Fruit fly (Drosophila melanogaster) whole organism, adult: Measurements from ENCODE around the gene Cdk2.

ENCODE experiments used
- CG11617 ChIP-seq: fragments of 200-800 bp; sonication (Bioruptor generic); optimal IDR thresholded peaks from 2 replicates; lab custom pipeline; 2017; ENCODE audit warnings: mild to moderate bottlenecking, missing biosample characterization, missing genetic modification reagents, missing genetic modification characterization
- CG12768 ChIP-seq: fragments of 200-800 bp; sonication (Bioruptor generic); optimal IDR thresholded peaks from 2 replicates; lab custom pipeline; 2017; ENCODE audit warnings: missing biosample characterization, missing genetic modification characterization, mild to moderate bottlenecking, moderate library complexity, missing genetic modification reagents
- CG14711 ChIP-seq: fragments of 200-800 bp; sonication (Bioruptor generic); optimal IDR thresholded peaks from 2 replicates; lab custom pipeline; 2018; ENCODE audit warnings: missing biosample characterization, mild to moderate bottlenecking, missing genetic modification characterization, moderate library complexity
- CG1620 ChIP-seq: fragments of 200-800 bp; sonication (Bioruptor generic); optimal IDR thresholded peaks from 2 replicates; lab custom pipeline; 2016; ENCODE audit warnings: missing biosample characterization, missing genetic modification characterization
- CG33017 ChIP-seq: fragments of 200-800 bp; sonication (Bioruptor generic); optimal IDR thresholded peaks from 2 replicates; lab custom pipeline; 2018; ENCODE audit warnings: missing biosample characterization, mild to moderate bottlenecking, missing genetic modification characterization, moderate library complexity
- CG5204 ChIP-seq: fragments of 200-800 bp; sonication (Bioruptor generic); optimal IDR thresholded peaks from 2 replicates; lab custom pipeline; 2016; ENCODE audit warnings: missing biosample characterization, missing genetic modification characterization
- CG7045 ChIP-seq: fragments of 200-800 bp; sonication (Bioruptor generic); optimal IDR thresholded peaks from 2 replicates; lab custom pipeline; 2017; ENCODE audit warnings: missing biosample characterization, mild to moderate bottlenecking, missing genetic modification characterization
- CG7101 ChIP-seq: fragments of 200-800 bp; sonication (Bioruptor generic); optimal IDR thresholded peaks from 2 replicates; lab custom pipeline; 2018; ENCODE audit warnings: missing biosample characterization, mild to moderate bottlenecking, missing genetic modification characterization, moderate library complexity
- Clk ChIP-seq: fragments of 200-800 bp; sonication (Bioruptor generic); optimal IDR thresholded peaks from 2 replicates; lab custom pipeline; 2017; ENCODE audit warnings: missing biosample characterization, missing genetic modification characterization
- Crg-1 ChIP-seq: fragments of 200-800 bp; sonication (Bioruptor generic); optimal IDR thresholded peaks from 2 replicates; lab custom pipeline; 2016; ENCODE audit warnings: missing biosample characterization, missing genetic modification characterization
- Hr96 ChIP-seq: fragments of 200-800 bp; sonication (Bioruptor generic); optimal IDR thresholded peaks from 2 replicates; lab custom pipeline; 2016; ENCODE audit warnings: missing biosample characterization, missing genetic modification characterization
- Mnt ChIP-seq: fragments of 200-800 bp; sonication (Bioruptor generic); optimal IDR thresholded peaks from 2 replicates; lab custom pipeline; 2016; ENCODE audit warnings: missing biosample characterization, mild to moderate bottlenecking, missing genetic modification characterization
- bab1 ChIP-seq: fragments of 200-800 bp; sonication (Bioruptor generic); optimal IDR thresholded peaks from 3 replicates; lab custom pipeline; 2019; ENCODE audit warnings: missing biosample characterization, mild to moderate bottlenecking, missing genetic modification characterization, moderate library complexity
- cic ChIP-seq: fragments of 200-800 bp; sonication (Bioruptor generic); optimal IDR thresholded peaks from 2 replicates; lab custom pipeline; 2017; ENCODE audit warnings: missing biosample characterization, mild to moderate bottlenecking, missing genetic modification characterization, moderate library complexity
- cnc ChIP-seq, 2 experiments: fragments of >200 bp; optimal IDR thresholded peaks; 2 replicates each; lab custom pipeline; 2017
- kay ChIP-seq: fragments of 200-800 bp; sonication (Bioruptor generic); peaks from one replicate; lab custom pipeline; 2016; ENCODE audit warnings: missing biosample characterization, missing genetic modification characterization, borderline replicate concordance
- ovo ChIP-seq: fragments of 200-800 bp; sonication (Bioruptor generic); optimal IDR thresholded peaks from 2 replicates; lab custom pipeline; 2016; ENCODE audit warnings: missing biosample characterization, missing genetic modification characterization
- pad ChIP-seq: fragments of 200-800 bp; sonication (Bioruptor generic); optimal IDR thresholded peaks from 3 replicates; lab custom pipeline; 2017; ENCODE audit warnings: missing biosample characterization, missing genetic modification characterization, mild to moderate bottlenecking, moderate library complexity, missing genetic modification reagents
- tj ChIP-seq: fragments of 200-800 bp; sonication (Bioruptor generic); optimal IDR thresholded peaks from 3 replicates; lab custom pipeline; 2017; ENCODE audit warnings: missing biosample characterization, mild to moderate bottlenecking, missing genetic modification characterization, moderate library complexity
- toe ChIP-seq: fragments of 200-800 bp; sonication (Bioruptor generic); optimal IDR thresholded peaks from 2 replicates; lab custom pipeline; 2016; ENCODE audit warnings: missing biosample characterization, missing genetic modification characterization

The Cdk2 gene

dm6 chr3R:20765302-20766155 lies 30.1 kb downstream of the Cdk2 start:
- TF ChIP-seq cic (no peak), tj (GFP tag; lab: Kevin White, UChicago) (peak; percentile 20), CG33017 (no peak), CG12768 (GFP tag; lab: Kevin White, UChicago) (no peak)

dm6 chr3R:20766156-20766486 lies 30.7 kb downstream of the Cdk2 start:
- TF ChIP-seq cic (no peak), cnc (optimal IDR thresholded peaks at IDR 0.05; lab: Kevin White, UChicago) (no peak), CG7045 (no peak), Mnt (no peak), ovo (GFP tag; lab: Kevin White, UChicago) (no peak), CG33017 (no peak), pad (GFP tag; lab: Kevin White, UChicago) (no peak), tj (GFP tag; lab: Kevin White, UChicago) (no peak), CG11617 (no peak), Crg-1 (GFP tag; lab: Kevin White, UChicago) (no peak), kay (GFP tag; lab: Kevin White, UChicago) (no peak), bab1 (no peak), CG12768 (GFP tag; lab: Kevin White, UChicago) (no peak), toe (GFP tag; lab: Kevin White, UChicago) (no peak), CG5204 (GFP tag; lab: Kevin White, UChicago) (no peak), CG7101 (tag; lab: Kevin White, UChicago) (no peak), Clk (GFP tag; lab: Kevin White, UChicago) (no peak), Hr96 (GFP tag; lab: Kevin White, UChicago) (no peak), CG1620 (GFP tag; lab: Kevin White, UChicago) (no peak), CG14711 (no peak)

dm6 chr3R:20772543-20772942 lies 37.1 kb downstream of the Cdk2 start, which contains the start of gene Takl1:
TSS of gene Takl1 (minus strand) at chr3R:20772601.
- TF ChIP-seq cic (peak; percentile 17), CG33017 (no peak)

dm6 chr3R:20773174-20773573 lies 37.8 kb downstream of the Cdk2 start:
- TF ChIP-seq CG33017: no peak
- TF ChIP-seq tj (GFP tag; lab: Kevin White, UChicago): no peak
- no peak for TF ChIP-seq CG14711
- TF ChIP-seq cic: no peak
- TF ChIP-seq CG7045: no peak
- no peak for TF ChIP-seq CG11617
- no peak for TF ChIP-seq toe (GFP tag; lab: Kevin White, UChicago)
- no peak for TF ChIP-seq bab1
- TF ChIP-seq ovo (GFP tag; lab: Kevin White, UChicago): no peak
- no peak for TF ChIP-seq CG5204 (GFP tag; lab: Kevin White, UChicago)

- TF ChIP-seq CG12768 (GFP tag; lab: Kevin White, UChicago) (no peak), toe (GFP tag; lab: Kevin White, UChicago) (no peak)
Observed at dm6 chr3R:20774125-20774524, 38.7 kb downstream of the Cdk2 start.

dm6 chr3R:20778285-20778926 lies 43.0 kb downstream of the Cdk2 start:
- TF ChIP-seq CG33017: peak; percentile 96
- TF ChIP-seq ovo (GFP tag; lab: Kevin White, UChicago): peak; percentile 99
- peak; percentile 46 for TF ChIP-seq Crg-1 (GFP tag; lab: Kevin White, UChicago)
- peak; percentile 100 for TF ChIP-seq bab1
- peak; percentile 95 for TF ChIP-seq CG7045
- TF ChIP-seq CG7101 (tag; lab: Kevin White, UChicago): peak; percentile 82
- TF ChIP-seq CG14711: peak; percentile 77
- peak; percentile 99 for TF ChIP-seq Clk (GFP tag; lab: Kevin White, UChicago)
- TF ChIP-seq pad (GFP tag; lab: Kevin White, UChicago): peak; percentile 79
- peak; percentile 31 for TF ChIP-seq CG1620 (GFP tag; lab: Kevin White, UChicago)
- peak; percentile 96 for TF ChIP-seq toe (GFP tag; lab: Kevin White, UChicago)
- TF ChIP-seq kay (GFP tag; lab: Kevin White, UChicago): peak; percentile 100
- TF ChIP-seq cnc (optimal IDR thresholded peaks at IDR 0.05; lab: Kevin White, UChicago): no peak
- TF ChIP-seq CG5204 (GFP tag; lab: Kevin White, UChicago): peak; percentile 77
- peak; percentile 93 for TF ChIP-seq Mnt
- peak; percentile 91 for TF ChIP-seq Hr96 (GFP tag; lab: Kevin White, UChicago)
- peak; percentile 98 for TF ChIP-seq CG11617
- TF ChIP-seq CG12768 (GFP tag; lab: Kevin White, UChicago): peak; percentile 99
- TF ChIP-seq tj (GFP tag; lab: Kevin White, UChicago): peak; percentile 94
- TF ChIP-seq cic: peak; percentile 100

- no peak for TF ChIP-seq Clk (GFP tag; lab: Kevin White, UChicago)
- no peak for TF ChIP-seq Crg-1 (GFP tag; lab: Kevin White, UChicago)
- peak; percentile 91 for TF ChIP-seq kay (GFP tag; lab: Kevin White, UChicago)
Observed at dm6 chr3R:20779545-20779944, 44.1 kb downstream of the Cdk2 start.
